Worm (Caenorhabditis elegans): ENCODE results near the gene fln-2.
A peak's percentile ranks its signal among the peaks of the same experiment; 100 is the strongest.

fln-2 gene

ce11 chrX:9436843-9437312 is 39.4 kb downstream of the fln-2 start, which contains the start of gene tbb-4:
Gene tbb-4 (minus strand): TSS chrX:9436893.
- TF ChIP-seq zfh-2 (GFP tag; conservative IDR thresholded peaks at IDR 0.05), result peak; percentile 63; the same call in 1 of the 2 replicates
- no peak for TF ChIP-seq ztf-25 (GFP tag; IDR thresholded peaks at IDR 0.05)

DNA sequence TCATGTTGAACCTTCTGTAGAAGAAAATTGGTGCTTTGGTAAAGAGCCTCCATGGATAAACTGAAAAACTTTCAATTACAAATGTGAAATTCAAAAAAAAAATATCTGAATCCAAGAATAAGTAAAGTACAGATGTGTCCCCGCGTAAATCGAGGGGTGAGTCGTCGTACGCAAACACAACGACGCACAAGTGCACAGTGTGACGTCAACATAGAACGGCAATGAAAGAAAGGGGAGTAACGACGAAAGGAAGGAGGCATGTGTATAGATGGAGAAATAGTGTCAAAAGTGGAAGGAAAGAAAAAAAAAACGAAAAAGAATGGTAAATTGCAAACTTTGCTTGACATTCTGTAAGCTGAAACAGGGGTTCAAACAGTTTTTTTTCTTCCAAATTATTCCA is 44.0 kb downstream of the fln-2 start, which contains the start of gene memb-1:
Gene memb-1 (minus strand): TSS at position 60 of the 400 bp plus-strand sequence.
- TF ChIP-seq ccch-3 (GFP tag; optimal IDR thresholded peaks at IDR 0.05) (no peak), egl-44 (GFP tag; IDR thresholded peaks at IDR 0.05) (no peak), attf-3 (GFP tag; conservative IDR thresholded peaks at IDR 0.05) (no peak), F49E8.2 (tag; optimal IDR thresholded peaks at IDR 0.05; ENCODE audit: insufficient read depth) (no peak), ztf-25 (GFP tag; IDR thresholded peaks at IDR 0.05) (no peak), bed-2 (GFP tag; IDR thresholded peaks at IDR 0.05) (no peak), nhr-80 (tag; optimal IDR thresholded peaks at IDR 0.05) (peak; percentile 64), hmg-1.2 (GFP tag; IDR thresholded peaks at IDR 0.05) (no peak), zfh-2 (GFP tag; conservative IDR thresholded peaks at IDR 0.05) (no peak), let-607 (tag; optimal IDR thresholded peaks at IDR 0.05) (peak in 1 of 2 experiments; percentile 64), snpc-4 (GFP tag; optimal IDR thresholded peaks at IDR 0.05) (no peak), snpc-4 (tag; optimal IDR thresholded peaks at IDR 0.05) (peak in 1 of 4 experiments; percentile 67), egl-18 (GFP tag; IDR thresholded peaks at IDR 0.05) (no peak), lin-35 (GFP tag; optimal IDR thresholded peaks at IDR 0.05) (peak in 1 of 3 experiments; percentile 47), nhr-27 (tag; optimal IDR thresholded peaks at IDR 0.05) (no peak), bed-1 (GFP tag; IDR thresholded peaks at IDR 0.05) (no peak), tbx-9 (tag; optimal IDR thresholded peaks at IDR 0.05; ENCODE audit: borderline replicate concordance) (no peak), efl-1 (GFP tag; optimal IDR thresholded peaks at IDR 0.05) (peak; percentile 12), chd-7 (tag; optimal IDR thresholded peaks at IDR 0.05) (no peak), hmg-20 (GFP tag; IDR thresholded peaks at IDR 0.05) (no peak), repo-1 (tag; optimal IDR thresholded peaks at IDR 0.05) (no peak), pbrm-1 (GFP tag; IDR thresholded peaks at IDR 0.05) (no peak), die-1 (tag; optimal IDR thresholded peaks at IDR 0.05) (no peak), lin-40 (tag; optimal IDR thresholded peaks at IDR 0.05) (peak; percentile 60), atf-7 (tag; optimal IDR thresholded peaks at IDR 0.05) (peak; percentile 80), attf-6 (GFP tag; IDR thresholded peaks at IDR 0.05) (no peak), aptf-2 (GFP tag; conservative IDR thresholded peaks at IDR 0.05) (no peak), F55B11.4 (tag; optimal IDR thresholded peaks at IDR 0.05; ENCODE audit: borderline replicate concordance, insufficient read depth) (no peak), C17E4.6 (GFP tag; IDR thresholded peaks at IDR 0.05) (no peak)

- TF ChIP-seq nhr-27 (tag; optimal IDR thresholded peaks at IDR 0.05), result no peak
Measured at ce11 chrX:9443871-9444270, 46.4 kb downstream of the fln-2 start.

- TF ChIP-seq repo-1 (tag; optimal IDR thresholded peaks at IDR 0.05), result no peak
- TF ChIP-seq somi-1 (GFP tag; optimal IDR thresholded peaks at IDR 0.05), result peak; percentile 4
- TF ChIP-seq zfh-2 (GFP tag; conservative IDR thresholded peaks at IDR 0.05), result no peak
- no peak for TF ChIP-seq dox-1 (GFP tag; IDR thresholded peaks at IDR 0.05)
- TF ChIP-seq aptf-3 (GFP tag; IDR thresholded peaks at IDR 0.05), result no peak
- TF ChIP-seq F39B2.1 (GFP tag; IDR thresholded peaks at IDR 0.05), result no peak
- peak; percentile 93 for TF ChIP-seq nhr-80 (tag; optimal IDR thresholded peaks at IDR 0.05)
- no peak for TF ChIP-seq madf-10 (tag; optimal IDR thresholded peaks at IDR 0.05)
- TF ChIP-seq snpc-1.1 (tag; optimal IDR thresholded peaks at IDR 0.05; ENCODE audit: insufficient read depth), result no peak
- TF ChIP-seq attf-5 (GFP tag; optimal IDR thresholded peaks at IDR 0.05), result peak; percentile 29
- no peak for TF ChIP-seq lin-26 (GFP tag; IDR thresholded peaks at IDR 0.05)
- TF ChIP-seq D2030.7 (GFP tag; IDR thresholded peaks at IDR 0.05), result no peak
- no peak for TF ChIP-seq C17E4.6 (GFP tag; IDR thresholded peaks at IDR 0.05)
- peak; percentile 48 to 49 for TF ChIP-seq let-607 (tag; optimal IDR thresholded peaks at IDR 0.05)
- peak; percentile 11 for TF ChIP-seq nhr-90 (tag; optimal IDR thresholded peaks at IDR 0.05)
- TF ChIP-seq rpc-1 (optimal IDR thresholded peaks at IDR 0.05), result no peak
- TF ChIP-seq rpc-1 (tag; optimal IDR thresholded peaks at IDR 0.05), result no peak
- TF ChIP-seq lin-40 (tag; optimal IDR thresholded peaks at IDR 0.05), result peak; percentile 44
- TF ChIP-seq atf-7 (tag; optimal IDR thresholded peaks at IDR 0.05), result peak; percentile 32
- TF ChIP-seq egl-44 (GFP tag; IDR thresholded peaks at IDR 0.05), result no peak
- no peak for TF ChIP-seq snpc-3.4 (tag; optimal IDR thresholded peaks at IDR 0.05)
- no peak for TF ChIP-seq efl-1 (GFP tag; optimal IDR thresholded peaks at IDR 0.05)
Measured at ce11 chrX:9446177-9446694, 48.7 kb downstream of the fln-2 start, which contains the start of gene ZK899.1. Gene ZK899.1 (plus strand): TSS chrX:9446644.

Data from whole organism, young adult.